Fruit fly (Drosophila melanogaster): Measurements from ENCODE around the gene CG14864.

Gene CG14864

dm6 chr3R:15280619-15281334 is 12.4 kb upstream of the CG14864 start (continued):
- TF ChIP-seq scrt (GFP tag; optimal IDR thresholded peaks at IDR 0.05), result peak; percentile 47
- TF ChIP-seq Lhr (GFP tag; optimal IDR thresholded peaks at IDR 0.05), result peak; percentile 39
- no peak for TF ChIP-seq CG4854 (GFP tag; optimal IDR thresholded peaks at IDR 0.05)
- peak; percentile 83 for TF ChIP-seq Ssrp (tag; optimal IDR thresholded peaks at IDR 0.05)
- TF ChIP-seq CG12659 (GFP tag; optimal IDR thresholded peaks at IDR 0.05), result peak; percentile 71
- TF ChIP-seq Gsc (GFP tag; IDR thresholded peaks at IDR 0.05), result no peak
- no peak for TF ChIP-seq crol (GFP tag; IDR thresholded peaks at IDR 0.05)
- TF ChIP-seq CG9797 (GFP tag; optimal IDR thresholded peaks at IDR 0.05), result no peak
- peak; percentile 47 for TF ChIP-seq CG18599 (GFP tag; optimal IDR thresholded peaks at IDR 0.05)
- peak; percentile 31; the same call in 1 of the 2 replicates for TF ChIP-seq CG17328 (GFP tag; IDR thresholded peaks at IDR 0.05)
- no peak for TF ChIP-seq Kr (GFP tag; optimal IDR thresholded peaks at IDR 0.05)
- peak; percentile 12 for TF ChIP-seq stwl (tag; optimal IDR thresholded peaks at IDR 0.05)
- TF ChIP-seq CHES-1-like (GFP tag; optimal IDR thresholded peaks at IDR 0.05), result no peak
- peak; percentile 57 for TF ChIP-seq CG3407 (GFP tag; optimal IDR thresholded peaks at IDR 0.05)
- peak; percentile 29 for TF ChIP-seq Bteb2 (GFP tag; optimal IDR thresholded peaks at IDR 0.05)
- peak; percentile 63 for TF ChIP-seq ind (GFP tag; optimal IDR thresholded peaks at IDR 0.05)
- peak; percentile 11 for TF ChIP-seq Dip3 (GFP tag; optimal IDR thresholded peaks at IDR 0.05)
- TF ChIP-seq CG30403 (GFP tag; optimal IDR thresholded peaks at IDR 0.05), result peak; percentile 83
- peak; percentile 6 for TF ChIP-seq Bdp1 (GFP tag; optimal IDR thresholded peaks at IDR 0.05)
- peak; percentile 75 for TF ChIP-seq CG2875 (GFP tag; optimal IDR thresholded peaks at IDR 0.05)
- no peak for TF ChIP-seq bbx (GFP tag; IDR thresholded peaks at IDR 0.05; ENCODE audit: partially characterized antibody)
- TF ChIP-seq Max (GFP tag; optimal IDR thresholded peaks at IDR 0.05), result peak; percentile 60
- TF ChIP-seq CG5245 (GFP tag; optimal IDR thresholded peaks at IDR 0.05), result peak; percentile 24
- peak; percentile 52 for TF ChIP-seq Meics (GFP tag; optimal IDR thresholded peaks at IDR 0.05)
- peak; percentile 2 for TF ChIP-seq Fer3 (tag; optimal IDR thresholded peaks at IDR 0.05)
- TF ChIP-seq CG13775 (GFP tag; optimal IDR thresholded peaks at IDR 0.05), result peak; percentile 80
- TF ChIP-seq CG11247 (GFP tag; IDR thresholded peaks at IDR 0.05), result no peak
- TF ChIP-seq CG9609 (GFP tag; optimal IDR thresholded peaks at IDR 0.05), result no peak
- peak; percentile 63 for TF ChIP-seq ttk (GFP tag; IDR thresholded peaks at IDR 0.05)
- no peak for TF ChIP-seq Hey (tag; optimal IDR thresholded peaks at IDR 0.05)
- TF ChIP-seq CG10431 (GFP tag; optimal IDR thresholded peaks at IDR 0.05), result peak; percentile 60
- peak; percentile 59 for TF ChIP-seq Usf (GFP tag; optimal IDR thresholded peaks at IDR 0.05)
- no peak for TF ChIP-seq kah (GFP tag; optimal IDR thresholded peaks at IDR 0.05)
- TF ChIP-seq E2f1 (GFP tag; IDR thresholded peaks at IDR 0.05), result peak; percentile 32; the same call in 1 of the 2 replicates
- peak; percentile 67 for TF ChIP-seq zen (tag; optimal IDR thresholded peaks at IDR 0.05)
- peak; percentile 61 for TF ChIP-seq zf30C (GFP tag; optimal IDR thresholded peaks at IDR 0.05)
- TF ChIP-seq Dref (GFP tag; IDR thresholded peaks at IDR 0.05), result no peak
- TF ChIP-seq Nf-YC (tag; optimal IDR thresholded peaks at IDR 0.05), result peak; percentile 63
- TF ChIP-seq Deaf1 (tag; optimal IDR thresholded peaks at IDR 0.05), result peak; percentile 51
- peak; percentile 86 for TF ChIP-seq Sox100B (GFP tag; optimal IDR thresholded peaks at IDR 0.05)
- peak; percentile 83 for TF ChIP-seq CG14710 (tag; optimal IDR thresholded peaks at IDR 0.05)
- TF ChIP-seq Antp (GFP tag; optimal IDR thresholded peaks at IDR 0.05), result no peak
- no peak for TF ChIP-seq Hr39 (optimal IDR thresholded peaks at IDR 0.05)
- TF ChIP-seq Sox102F (GFP tag; optimal IDR thresholded peaks at IDR 0.05), result peak; percentile 78
- TF ChIP-seq CG12104 (GFP tag; optimal IDR thresholded peaks at IDR 0.05), result peak; percentile 62
- peak; percentile 44 for TF ChIP-seq caup (GFP tag; optimal IDR thresholded peaks at IDR 0.05; ENCODE audit: severe bottlenecking)
- TF ChIP-seq tio (GFP tag; optimal IDR thresholded peaks at IDR 0.05), result peak; percentile 86
- TF ChIP-seq schlank (tag; optimal IDR thresholded peaks at IDR 0.05), result no peak
- peak; percentile 15 for TF ChIP-seq nau (GFP tag; optimal IDR thresholded peaks at IDR 0.05)

Data from whole organism, embryonic.